Fruit fly (Drosophila melanogaster) whole organism, prepupa: ENCODE data around the gene LManII.

Experiments used
- CG16779 ChIP-seq: fragments of 200-800 bp; sonication (Bioruptor generic); optimal IDR thresholded peaks from 3 replicates; lab custom pipeline; 2017; ENCODE audit warnings: missing biosample characterization, mild to moderate bottlenecking, missing genetic modification characterization
- Ets21C ChIP-seq: fragments of 200-800 bp; sonication (Bioruptor generic); optimal IDR thresholded peaks from 3 replicates; lab custom pipeline; 2016; ENCODE audit warnings: missing biosample characterization, missing genetic modification characterization
- acj6 ChIP-seq: fragments of 200-800 bp; sonication (Bioruptor generic); optimal IDR thresholded peaks from 3 replicates; lab custom pipeline; 2016; ENCODE audit warnings: missing biosample characterization, missing genetic modification characterization
- fkh ChIP-seq: fragments of 200-800 bp; sonication (Bioruptor generic); optimal IDR thresholded peaks from 3 replicates; lab custom pipeline; 2017; ENCODE audit warnings: missing biosample characterization, mild to moderate bottlenecking, missing genetic modification characterization, moderate library complexity
- svp ChIP-seq: fragments of 200-800 bp; sonication (Bioruptor generic); peaks from one replicate; lab custom pipeline; 2016; ENCODE audit warnings: missing biosample characterization, missing genetic modification characterization

DNA sequence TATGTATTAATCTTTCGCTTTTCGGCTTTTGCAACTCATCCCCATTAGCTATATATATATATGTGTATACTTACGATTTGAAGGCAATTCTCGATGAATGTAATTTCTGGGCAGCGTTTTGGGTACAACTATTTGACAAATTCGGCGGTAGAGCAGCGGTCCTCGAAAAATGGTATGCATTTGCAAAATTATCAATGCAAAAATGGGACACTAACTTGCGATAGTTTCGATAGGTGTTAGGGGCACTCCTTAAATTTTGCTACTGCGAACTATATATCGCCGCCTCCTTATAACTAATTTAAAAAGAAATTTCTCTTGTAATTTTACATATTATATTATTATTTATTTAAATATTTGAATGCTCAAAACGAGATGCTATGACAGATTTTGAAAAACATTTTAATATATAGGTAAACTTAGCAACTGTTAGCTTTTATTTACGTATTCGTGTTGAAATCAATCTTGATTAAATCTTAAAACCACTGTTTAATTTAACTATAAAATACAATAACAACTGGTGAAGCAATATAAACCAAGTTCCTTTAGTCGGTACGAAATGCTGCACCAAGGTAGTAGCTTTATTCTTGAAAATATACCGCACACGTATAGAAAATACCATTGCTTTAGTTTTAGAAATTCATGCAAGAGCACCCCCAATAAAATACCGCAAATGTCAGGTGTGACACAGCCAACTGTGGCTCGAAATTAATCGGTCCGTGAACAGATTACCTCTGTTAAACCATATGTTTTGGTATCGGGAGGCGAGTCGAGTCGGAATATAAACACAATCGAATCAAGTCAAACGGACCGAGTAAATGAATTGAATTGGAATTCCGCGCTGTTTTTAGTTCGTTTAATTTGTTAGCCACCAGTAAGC lies 44.0 kb upstream of the LManII start, which contains the start of the genes CG5355 and Klp31E:
- TF ChIP-seq CG16779 (tag; lab: Kevin White, UChicago) (no peak), fkh (GFP tag; lab: Kevin White, UChicago) (no peak), Ets21C (peak; percentile 39), svp (no peak), acj6 (GFP tag; lab: Kevin White, UChicago) (peak; percentile 50)
